Worm (Caenorhabditis elegans): ENCODE results near the gene maph-9.

ce11 chrIV:7184597-7184996, 28.2 kb downstream of the maph-9 start, which contains the start of gene clec-179:
- no peak for TF ChIP-seq tag-97 (GFP tag; IDR thresholded peaks at IDR 0.05)
- no peak for TF ChIP-seq mes-2 (tag; optimal IDR thresholded peaks at IDR 0.05; ENCODE audit: poor library complexity, severe bottlenecking)
- no peak for TF ChIP-seq fos-1 (tag; optimal IDR thresholded peaks at IDR 0.05)
- no peak for TF ChIP-seq nhr-237 (tag; optimal IDR thresholded peaks at IDR 0.05)
- TF ChIP-seq aha-1 (tag), result no peak
